Fruit fly (Drosophila melanogaster): ENCODE measurements around the gene CG6983.

- TF ChIP-seq CTCF (optimal IDR thresholded peaks at IDR 0.05) (peak; percentile 27 to 28), CG8478 (optimal IDR thresholded peaks at IDR 0.05) (no peak)
Measured at dm6 chr3L:8449800-8450690, 868 bp upstream of the CG6983 start, which contains the start of gene Gug.

Data from S2 (cell line).